Worm (Caenorhabditis elegans) whole organism, young adult: ENCODE results near the gene Y40A1A.2.

Experiments used
- K11D2.4 ChIP-seq: fragments of 200-800 bp; sonication (Bioruptor generic); IDR thresholded peaks from 2 replicates; pipeline ENCODE4 v1.3.6; 2022; ENCODE audit warnings: missing genetic modification reagents, missing genetic modification characterization, missing compliant biosample characterization
- attf-3 ChIP-seq: fragments of 200-800 bp; sonication (Bioruptor generic); conservative IDR thresholded peaks from 2 replicates; pipeline ENCODE4 v1.3.6; 2022; ENCODE audit warnings: missing genetic modification reagents, missing genetic modification characterization, missing compliant biosample characterization
- madf-3 ChIP-seq: fragments of 200-800 bp; sonication (Bioruptor generic); IDR thresholded peaks from 2 replicates; pipeline ENCODE4 v1.3.6; 2022; ENCODE audit warnings: missing genetic modification reagents, missing genetic modification characterization, missing compliant biosample characterization
- pha-4 ChIP-seq: fragments of 150-350 bp; sonication (generic microtip); optimal IDR thresholded peaks from 2 replicates; lab custom pipeline; 2014; ENCODE audit warnings: missing biosample characterization, missing genetic modification reagents, missing genetic modification characterization
- repo-1 ChIP-seq: sonication (generic microtip); optimal IDR thresholded peaks from 2 replicates; lab custom pipeline; 2017; ENCODE audit warnings: mild to moderate bottlenecking, missing genetic modification characterization, missing compliant biosample characterization
- rpc-1 ChIP-seq, 2 experiments: fragments of 150-350 bp in 1 of 2; sonication (generic microtip) in 1 of 2; optimal IDR thresholded peaks; 2 replicates each; lab custom pipeline; 2014 to 2018; ENCODE audit warnings: missing biosample characterization in 1 of 2, missing genetic modification characterization in 1 of 2, missing genetic modification reagents in 1 of 2, missing genotype in 1 of 2
- sptf-2 ChIP-seq: fragments of 200-800 bp; sonication (Bioruptor generic); optimal IDR thresholded peaks from 2 replicates; lab custom pipeline; 2018; ENCODE audit warnings: mild to moderate bottlenecking, missing genetic modification characterization, missing compliant biosample characterization
- tlf-1 ChIP-seq: fragments of 200-800 bp; sonication (Bioruptor generic); optimal IDR thresholded peaks from 2 replicates; lab custom pipeline; 2018; ENCODE audit warnings: mild to moderate bottlenecking, missing genetic modification characterization, missing compliant biosample characterization
- unc-62 ChIP-seq: fragments of 150-350 bp; optimal IDR thresholded peaks from 2 replicates; lab custom pipeline; 2014; ENCODE audit warnings: missing biosample characterization, missing genetic modification reagents, missing genetic modification characterization
- ztf-25 ChIP-seq: fragments of 200-800 bp; sonication (Bioruptor generic); IDR thresholded peaks from 2 replicates; pipeline ENCODE4 v1.3.6; 2022; ENCODE audit warnings: missing genetic modification reagents, missing genetic modification characterization, missing compliant biosample characterization

DNA sequence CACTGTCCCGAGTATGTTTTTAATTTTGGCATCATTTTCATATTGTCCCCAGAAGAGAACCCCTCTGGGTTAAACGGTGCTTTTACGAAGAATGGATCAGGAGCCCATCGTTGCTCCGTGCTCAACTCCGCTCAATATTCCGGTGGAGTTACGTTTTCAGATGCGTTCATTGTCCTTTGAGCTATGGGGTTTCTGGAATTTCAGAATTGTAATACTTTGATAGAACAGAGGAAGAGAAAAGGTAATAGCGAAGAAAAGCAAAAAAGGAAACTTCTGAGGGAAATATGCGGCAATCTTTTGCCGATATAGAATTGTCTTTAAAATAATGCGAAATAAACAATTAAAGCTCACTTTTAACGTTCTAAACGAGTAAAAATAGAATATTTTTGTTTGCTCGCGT, 7.4 kb downstream of the Y40A1A.2 start, which contains the start of gene Y40A1A.3:
- no peak for TF ChIP-seq madf-3 (GFP tag; lab: Robert Waterston, UW)
- no peak for TF ChIP-seq attf-3
- TF ChIP-seq repo-1, result no peak
- TF ChIP-seq unc-62, result no peak
- no peak for TF ChIP-seq sptf-2 (GFP tag; lab: Kevin White, UChicago)
- no peak for TF ChIP-seq tlf-1
- no peak for TF ChIP-seq rpc-1 (optimal IDR thresholded peaks at IDR 0.05; lab: Kevin White, UChicago)
- TF ChIP-seq rpc-1 (tag; optimal IDR thresholded peaks at IDR 0.05; lab: Kevin White, UChicago), result no peak
- no peak for TF ChIP-seq ztf-25 (GFP tag; lab: Robert Waterston, UW)
- no peak for TF ChIP-seq K11D2.4 (GFP tag; lab: Robert Waterston, UW)
- no peak for TF ChIP-seq pha-4 (tag; lab: Kevin White, UChicago)
